Fruit fly (Drosophila melanogaster) whole organism, adult: ENCODE results near the gene CG2076.

Experiments used
- CG11617 ChIP-seq: fragments of 200-800 bp; sonication (Bioruptor generic); optimal IDR thresholded peaks from 2 replicates; lab custom pipeline; 2017; ENCODE audit warnings: mild to moderate bottlenecking, missing biosample characterization, missing genetic modification reagents, missing genetic modification characterization
- CG33017 ChIP-seq: fragments of 200-800 bp; sonication (Bioruptor generic); optimal IDR thresholded peaks from 2 replicates; lab custom pipeline; 2018; ENCODE audit warnings: missing biosample characterization, mild to moderate bottlenecking, missing genetic modification characterization, moderate library complexity
- CG7045 ChIP-seq: fragments of 200-800 bp; sonication (Bioruptor generic); optimal IDR thresholded peaks from 2 replicates; lab custom pipeline; 2017; ENCODE audit warnings: missing biosample characterization, mild to moderate bottlenecking, missing genetic modification characterization
- CG7101 ChIP-seq: fragments of 200-800 bp; sonication (Bioruptor generic); optimal IDR thresholded peaks from 2 replicates; lab custom pipeline; 2018; ENCODE audit warnings: missing biosample characterization, mild to moderate bottlenecking, missing genetic modification characterization, moderate library complexity
- Hr96 ChIP-seq: fragments of 200-800 bp; sonication (Bioruptor generic); optimal IDR thresholded peaks from 2 replicates; lab custom pipeline; 2016; ENCODE audit warnings: missing biosample characterization, missing genetic modification characterization
- Mnt ChIP-seq: fragments of 200-800 bp; sonication (Bioruptor generic); optimal IDR thresholded peaks from 2 replicates; lab custom pipeline; 2016; ENCODE audit warnings: missing biosample characterization, mild to moderate bottlenecking, missing genetic modification characterization
- bab1 ChIP-seq: fragments of 200-800 bp; sonication (Bioruptor generic); optimal IDR thresholded peaks from 3 replicates; lab custom pipeline; 2019; ENCODE audit warnings: missing biosample characterization, mild to moderate bottlenecking, missing genetic modification characterization, moderate library complexity
- kay ChIP-seq: fragments of 200-800 bp; sonication (Bioruptor generic); peaks from one replicate; lab custom pipeline; 2016; ENCODE audit warnings: missing biosample characterization, missing genetic modification characterization, borderline replicate concordance
- pad ChIP-seq: fragments of 200-800 bp; sonication (Bioruptor generic); optimal IDR thresholded peaks from 3 replicates; lab custom pipeline; 2017; ENCODE audit warnings: missing biosample characterization, missing genetic modification characterization, mild to moderate bottlenecking, moderate library complexity, missing genetic modification reagents
- tj ChIP-seq: fragments of 200-800 bp; sonication (Bioruptor generic); optimal IDR thresholded peaks from 3 replicates; lab custom pipeline; 2017; ENCODE audit warnings: missing biosample characterization, mild to moderate bottlenecking, missing genetic modification characterization, moderate library complexity
- toe ChIP-seq: fragments of 200-800 bp; sonication (Bioruptor generic); optimal IDR thresholded peaks from 2 replicates; lab custom pipeline; 2016; ENCODE audit warnings: missing biosample characterization, missing genetic modification characterization

DNA sequence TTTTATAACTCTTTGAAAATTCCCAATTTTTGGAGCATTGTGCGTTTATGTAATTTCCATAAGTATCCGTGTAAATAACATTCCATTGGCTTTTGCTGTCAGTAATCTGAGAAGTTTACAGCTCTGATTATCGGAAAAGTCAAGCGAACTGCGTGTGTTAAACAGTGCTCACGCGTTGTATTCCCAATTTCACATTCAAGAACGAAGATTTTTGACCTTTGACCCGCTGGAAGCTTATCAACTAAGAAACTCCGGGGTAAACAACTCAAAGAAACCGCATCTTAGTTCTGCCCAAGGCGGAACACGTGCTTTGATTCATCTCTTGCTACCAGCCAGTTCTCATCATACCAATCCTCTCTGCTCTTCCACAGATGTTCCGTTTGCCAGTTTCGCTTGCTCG, 19.7 kb downstream of the CG2076 start:
- TF ChIP-seq CG33017 (no peak), toe (no peak), tj (GFP tag; lab: Kevin White, UChicago) (no peak), bab1 (no peak), CG11617 (GFP tag; lab: Kevin White, UChicago) (no peak), CG7101 (tag; lab: Kevin White, UChicago) (no peak), kay (GFP tag; lab: Kevin White, UChicago) (no peak), Mnt (GFP tag; lab: Kevin White, UChicago) (no peak), CG7045 (GFP tag; lab: Kevin White, UChicago) (no peak), pad (GFP tag; lab: Kevin White, UChicago) (no peak), Hr96 (GFP tag; lab: Kevin White, UChicago) (no peak)
